Fruit fly (Drosophila melanogaster) whole organism, embryonic: ENCODE results near the gene CG17666.

ENCODE experiments used
- Ada2b ChIP-seq: fragments of 200-800 bp; sonication (Bioruptor generic); IDR thresholded peaks from 2 replicates; pipeline ENCODE4 v1.3.6; 2022; ENCODE audit warnings: missing biosample characterization, missing genetic modification characterization
- Adf1 ChIP-seq: fragments of 200-800 bp; sonication (Bioruptor generic); IDR thresholded peaks from 2 replicates; pipeline ENCODE4 v1.3.6; 2022; ENCODE audit warnings: missing biosample characterization, missing genetic modification characterization
- Atf6 ChIP-seq: fragments of 200-800 bp; sonication (Bioruptor generic); IDR thresholded peaks from 2 replicates; pipeline ENCODE4 v1.3.6; 2022; ENCODE audit warnings: missing biosample characterization, missing genetic modification characterization
- B-H1 ChIP-seq: fragments of 200-800 bp; sonication (Bioruptor generic); IDR thresholded peaks from 3 replicates; pipeline ENCODE4 v1.3.6; 2022; ENCODE audit warnings: missing biosample characterization, missing genetic modification characterization
- CG11696 ChIP-seq: fragments of 200-800 bp; sonication (Bioruptor generic); IDR thresholded peaks from 2 replicates; pipeline ENCODE4 v1.3.6; 2022; ENCODE audit warnings: missing biosample characterization, missing genetic modification characterization
- CG15479 ChIP-seq: fragments of 200-800 bp; sonication (Bioruptor generic); optimal IDR thresholded peaks from 3 replicates; lab custom pipeline; 2019; ENCODE audit warnings: missing biosample characterization, mild to moderate bottlenecking, missing genetic modification characterization, moderate library complexity
- CG18262 ChIP-seq: fragments of 200-800 bp; optimal IDR thresholded peaks from 3 replicates; lab custom pipeline; 2019; ENCODE audit warnings: missing biosample characterization, mild to moderate bottlenecking, missing genetic modification characterization, moderate library complexity
- CG18476 ChIP-seq: fragments of 200-800 bp; sonication (Bioruptor generic); optimal IDR thresholded peaks from 2 replicates; lab custom pipeline; 2016; ENCODE audit warnings: missing biosample characterization, mild to moderate bottlenecking, missing genetic modification characterization
- CG18764 ChIP-seq: fragments of 200-800 bp; sonication (Bioruptor generic); optimal IDR thresholded peaks from 3 replicates; lab custom pipeline; 2016; ENCODE audit warnings: missing biosample characterization, missing genetic modification characterization
- CG33557 ChIP-seq: fragments of 200-800 bp; sonication (Bioruptor generic); optimal IDR thresholded peaks from 2 replicates; lab custom pipeline; 2019; ENCODE audit warnings: missing biosample characterization, mild to moderate bottlenecking, missing genetic modification characterization, moderate library complexity
- CG4360 ChIP-seq: fragments of 200-800 bp; sonication (Bioruptor generic); IDR thresholded peaks from 2 replicates; pipeline ENCODE4 v1.3.6; 2022; ENCODE audit warnings: missing biosample characterization, missing genetic modification characterization
- CG4404 ChIP-seq: fragments of 200-800 bp; sonication (Bioruptor generic); IDR thresholded peaks from 2 replicates; pipeline ENCODE4 v1.3.6; 2022; ENCODE audit warnings: missing biosample characterization, missing genetic modification characterization
- CG4424 ChIP-seq: fragments of 200-800 bp; sonication (Bioruptor generic); optimal IDR thresholded peaks from 3 replicates; lab custom pipeline; 2016; ENCODE audit warnings: missing biosample characterization, missing genetic modification characterization
- CG7963 ChIP-seq: fragments of 200-800 bp; sonication (Bioruptor generic); IDR thresholded peaks from 3 replicates; pipeline ENCODE4 v1.3.6; 2022; ENCODE audit warnings: missing biosample characterization, missing genetic modification characterization; ENCODE audit not compliant: partially characterized antibody
- CG9609 ChIP-seq: fragments of 200-800 bp; sonication (Bioruptor generic); optimal IDR thresholded peaks from 3 replicates; lab custom pipeline; 2016; ENCODE audit warnings: missing biosample characterization, missing genetic modification characterization
- CG9727 ChIP-seq: fragments of 200-800 bp; sonication (Bioruptor generic); optimal IDR thresholded peaks from 3 replicates; lab custom pipeline; 2017; ENCODE audit warnings: missing biosample characterization, mild to moderate bottlenecking, missing genetic modification characterization
- Chrac-16 ChIP-seq: fragments of 200-800 bp; sonication (Bioruptor generic); optimal IDR thresholded peaks from 3 replicates; lab custom pipeline; 2016; ENCODE audit warnings: missing biosample characterization, missing genetic modification characterization
- Dad ChIP-seq: fragments of 200-800 bp; sonication (Bioruptor generic); optimal IDR thresholded peaks from 3 replicates; lab custom pipeline; 2016; ENCODE audit warnings: missing biosample characterization, missing genetic modification characterization
- E2f1 ChIP-seq: fragments of 200-800 bp; sonication (Bioruptor generic); IDR thresholded peaks from 2 replicates; pipeline ENCODE4 v1.3.6; 2022; ENCODE audit warnings: missing biosample characterization, missing genetic modification characterization
- E2f2 ChIP-seq: fragments of 200-800 bp; sonication (Bioruptor generic); IDR thresholded peaks from 2 replicates; pipeline ENCODE4 v1.3.6; 2022; ENCODE audit warnings: missing biosample characterization, missing genetic modification characterization
- Elba2 ChIP-seq: fragments of 200-800 bp; sonication (Bioruptor generic); optimal IDR thresholded peaks from 3 replicates; lab custom pipeline; 2016; ENCODE audit warnings: missing biosample characterization, missing genetic modification characterization
- Hand ChIP-seq: fragments of 200-800 bp; sonication (Bioruptor generic); optimal IDR thresholded peaks from 2 replicates; lab custom pipeline; 2017; ENCODE audit warnings: mild to moderate bottlenecking, missing biosample characterization, missing genetic modification reagents, missing genetic modification characterization
- Nf-YB ChIP-seq: fragments of 200-800 bp; sonication (Bioruptor generic); optimal IDR thresholded peaks from 3 replicates; lab custom pipeline; 2019; ENCODE audit warnings: missing biosample characterization, mild to moderate bottlenecking, missing genetic modification characterization, moderate library complexity
- Six4 ChIP-seq: fragments of 200-800 bp; sonication (Bioruptor generic); optimal IDR thresholded peaks from 2 replicates; lab custom pipeline; 2016; ENCODE audit warnings: missing biosample characterization, missing genetic modification characterization
- Stat92E ChIP-seq, 3 experiments: fragments of >200 bp in 2 of 3; fragments of 200-800 bp in 1 of 3; sonication (Bioruptor generic) in 1 of 3; optimal IDR thresholded peaks; 2 replicates each; lab custom pipeline; 2017 to 2019; ENCODE audit warnings: missing biosample characterization in 3 of 3, missing genetic modification characterization in 3 of 3, mild to moderate bottlenecking in 1 of 3, moderate library complexity in 1 of 3
- ato ChIP-seq: fragments of 200-800 bp; sonication (Bioruptor generic); IDR thresholded peaks from 2 replicates; pipeline ENCODE4 v1.3.6; 2022; ENCODE audit warnings: missing biosample characterization, missing genetic modification characterization; ENCODE audit not compliant: partially characterized antibody
- cas ChIP-seq: fragments of 200-800 bp; sonication (Bioruptor generic); IDR thresholded peaks from 2 replicates; pipeline ENCODE4 v1.3.6; 2022; ENCODE audit warnings: missing biosample characterization, missing genetic modification characterization
- cato ChIP-seq: fragments of 200-800 bp; sonication (Bioruptor generic); optimal IDR thresholded peaks from 2 replicates; lab custom pipeline; 2016; ENCODE audit warnings: missing biosample characterization, missing genetic modification characterization, borderline replicate concordance
- chif ChIP-seq, 2 experiments: fragments of 200-800 bp; sonication (Bioruptor generic); optimal IDR thresholded peaks; 3 replicates each; lab custom pipeline; 2016; ENCODE audit warnings: missing biosample characterization in 2 of 2, missing genetic modification characterization in 2 of 2
- danr ChIP-seq: fragments of 200-800 bp; sonication (Bioruptor generic); IDR thresholded peaks from 2 replicates; pipeline ENCODE4 v1.3.6; 2022; ENCODE audit warnings: missing biosample characterization, missing genetic modification characterization
- dimm ChIP-seq: fragments of 200-800 bp; sonication (Bioruptor generic); IDR thresholded peaks from 2 replicates; pipeline ENCODE4 v1.3.6; 2022; ENCODE audit warnings: missing biosample characterization, missing genetic modification characterization
- gfzf ChIP-seq: fragments of 200-800 bp; sonication (Bioruptor generic); optimal IDR thresholded peaks from 2 replicates; lab custom pipeline; 2016; ENCODE audit warnings: missing biosample characterization, mild to moderate bottlenecking, missing genetic modification characterization, moderate library complexity
- hbn ChIP-seq: fragments of 200-800 bp; sonication (Bioruptor generic); IDR thresholded peaks from 2 replicates; pipeline ENCODE4 v1.3.6; 2022; ENCODE audit warnings: missing biosample characterization, missing genetic modification characterization; ENCODE audit not compliant: partially characterized antibody
- kay ChIP-seq: fragments of 200-800 bp; sonication (Bioruptor generic); optimal IDR thresholded peaks from 2 replicates; lab custom pipeline; 2016; ENCODE audit warnings: missing biosample characterization, missing genetic modification characterization
- lbe ChIP-seq: fragments of 200-800 bp; sonication (Bioruptor generic); optimal IDR thresholded peaks from 2 replicates; lab custom pipeline; 2016; ENCODE audit warnings: missing biosample characterization, mild to moderate bottlenecking, missing genetic modification characterization
- mirr ChIP-seq: fragments of 200-800 bp; sonication (Bioruptor generic); optimal IDR thresholded peaks from 3 replicates; lab custom pipeline; 2018; ENCODE audit warnings: missing biosample characterization, mild to moderate bottlenecking, missing genetic modification characterization
- nmo ChIP-seq: fragments of 200-800 bp; sonication (Bioruptor generic); optimal IDR thresholded peaks from 2 replicates; lab custom pipeline; 2018; ENCODE audit warnings: missing biosample characterization, mild to moderate bottlenecking, missing genetic modification characterization, moderate library complexity
- pan ChIP-seq, 4 experiments: fragments of >200 bp in 3 of 4; fragments of 200-800 bp in 1 of 4; sonication (Bioruptor generic) in 1 of 4; optimal IDR thresholded peaks in 3 of 4; IDR thresholded peaks in 1 of 4; 2 replicates each; pipeline versions ENCODE4 v1.3.6 to Lab custom; 2017 to 2022; ENCODE audit warnings: missing biosample characterization in 2 of 4, missing genetic modification characterization in 2 of 4, mixed read lengths in 1 of 4
- phol ChIP-seq: fragments of 200-800 bp; sonication (Bioruptor generic); optimal IDR thresholded peaks from 3 replicates; lab custom pipeline; 2018; ENCODE audit warnings: missing biosample characterization, mild to moderate bottlenecking, missing genetic modification characterization, moderate library complexity
- rib ChIP-seq: fragments of 200-800 bp; sonication (Bioruptor generic); IDR thresholded peaks from 2 replicates; pipeline ENCODE4 v1.3.6; 2022; ENCODE audit warnings: missing biosample characterization, missing genetic modification characterization
- ro ChIP-seq: fragments of 200-800 bp; sonication (Bioruptor generic); IDR thresholded peaks from 2 replicates; pipeline ENCODE4 v1.3.6; 2022; ENCODE audit warnings: missing biosample characterization, missing genetic modification characterization
- slou ChIP-seq: fragments of 200-800 bp; sonication (Bioruptor generic); optimal IDR thresholded peaks from 3 replicates; lab custom pipeline; 2016; ENCODE audit warnings: missing biosample characterization, missing genetic modification characterization
- sna ChIP-seq: fragments of 200-800 bp; sonication (Bioruptor generic); IDR thresholded peaks from 2 replicates; pipeline ENCODE4 v1.3.6; 2022; ENCODE audit warnings: missing biosample characterization, missing genetic modification characterization; ENCODE audit not compliant: partially characterized antibody
- sob ChIP-seq: fragments of 200-800 bp; sonication (Bioruptor generic); IDR thresholded peaks from 2 replicates; pipeline ENCODE4 v1.3.6; 2022; ENCODE audit warnings: missing biosample characterization, missing genetic modification characterization
- sr ChIP-seq: fragments of 200-800 bp; sonication (Bioruptor generic); IDR thresholded peaks from 3 replicates; pipeline ENCODE4 v1.3.6; 2022; ENCODE audit warnings: missing biosample characterization, missing genetic modification characterization
- tup ChIP-seq: fragments of 200-800 bp; sonication (Bioruptor generic); optimal IDR thresholded peaks from 2 replicates; lab custom pipeline; 2016; ENCODE audit warnings: missing biosample characterization, mild to moderate bottlenecking, missing genetic modification characterization, moderate library complexity
- vnd ChIP-seq: fragments of 200-800 bp; sonication (Bioruptor generic); IDR thresholded peaks from 3 replicates; pipeline ENCODE4 v1.3.6; 2022; ENCODE audit warnings: missing biosample characterization, missing genetic modification characterization; ENCODE audit not compliant: partially characterized antibody
- zen ChIP-seq: fragments of 200-800 bp; sonication (Bioruptor generic); optimal IDR thresholded peaks from 3 replicates; lab custom pipeline; 2018; ENCODE audit warnings: missing biosample characterization, mild to moderate bottlenecking, missing genetic modification characterization, moderate library complexity
- zfh1 ChIP-seq: fragments of 200-800 bp; sonication (Bioruptor generic); IDR thresholded peaks from 3 replicates; pipeline ENCODE4 v1.3.6; 2022; ENCODE audit warnings: missing biosample characterization, missing genetic modification characterization

Gene CG17666

dm6 chr3L:12813907-12814306 is 32.8 kb downstream of the CG17666 start, which contains the start of the genes Sf3a2 and CG42588 (continued):
- TF ChIP-seq CG18476 (peak; percentile 39), CG4404 (peak; percentile 68), cas (GFP tag; lab: Robert Waterston, UW) (peak; percentile 40; the same call in 1 of the 2 replicates), gfzf (GFP tag; lab: Kevin White, UChicago) (peak; percentile 62), kay (GFP tag; lab: Kevin White, UChicago) (peak; percentile 29), Stat92E (GFP tag; optimal IDR thresholded peaks at IDR 0.05; lab: Kevin White, UChicago) (peak in 1 of 3 experiments; percentile 54), rib (GFP tag; lab: Robert Waterston, UW) (0 out of 2 replicates have a peak, but pooled peaks have one; percentile 24), CG4424 (GFP tag; lab: Kevin White, UChicago) (peak; percentile 50), phol (tag; lab: Kevin White, UChicago) (peak; percentile 76), Six4 (peak; percentile 29), nmo (peak; percentile 79), lbe (peak; percentile 39), tup (GFP tag; lab: Kevin White, UChicago) (no peak), CG15479 (no peak), B-H1 (GFP tag; lab: Robert Waterston, UW) (peak; percentile 44; the same call in 2 of the 3 replicates), Elba2 (peak; percentile 9), sob (peak; percentile 69; the same call in 1 of the 2 replicates), Chrac-16 (GFP tag; lab: Kevin White, UChicago) (peak; percentile 73), CG9727 (GFP tag; lab: Kevin White, UChicago) (peak; percentile 58), Adf1 (GFP tag; lab: Robert Waterston, UW) (peak; percentile 38; the same call in 1 of the 2 replicates), E2f1 (peak; percentile 63), hbn (peak; percentile 80), CG11696 (no peak), CG18262 (tag; lab: Kevin White, UChicago) (peak; percentile 60), Ada2b (GFP tag; lab: Robert Waterston, UW) (peak; percentile 58), Atf6 (GFP tag; lab: Robert Waterston, UW) (peak; percentile 76; the same call in 1 of the 2 replicates), sna (GFP tag; lab: Robert Waterston, UW) (peak; percentile 83), cato (peak; percentile 32), CG7963 (GFP tag; lab: Robert Waterston, UW) (peak; percentile 40; the same call in 1 of the 3 replicates), sr (GFP tag; lab: Robert Waterston, UW) (no peak), ato (GFP tag; lab: Robert Waterston, UW) (0 out of 2 replicates have a peak, but pooled peaks have one; percentile 29), dimm (GFP tag; lab: Robert Waterston, UW) (no peak), CG33557 (GFP tag; lab: Kevin White, UChicago) (peak; percentile 52), zen (tag; lab: Kevin White, UChicago) (peak; percentile 66), vnd (GFP tag; lab: Robert Waterston, UW) (peak; percentile 68), danr (GFP tag; lab: Robert Waterston, UW) (peak; percentile 34; the same call in 1 of the 2 replicates), CG4360 (GFP tag; lab: Robert Waterston, UW) (peak; percentile 62), CG18764 (peak; percentile 39), Nf-YB (GFP tag; lab: Kevin White, UChicago) (peak; percentile 2), chif (GFP tag; optimal IDR thresholded peaks at IDR 0.05; lab: Kevin White, UChicago) (peak in 1 of 2 experiments; percentile 9), zfh1 (peak; percentile 70), mirr (GFP tag; lab: Kevin White, UChicago) (no peak), CG9609 (peak; percentile 10), ro (GFP tag; lab: Robert Waterston, UW) (no peak), pan (optimal IDR thresholded peaks at IDR 0.05; lab: Kevin White, UChicago) (no peak), pan (GFP tag; optimal IDR thresholded peaks at IDR 0.05 in 1 of 2, IDR thresholded peaks at IDR 0.05 in 1 of 2) (peak in 1 of 2 experiments; percentile 78), Hand (GFP tag; lab: Kevin White, UChicago) (no peak), slou (GFP tag; lab: Kevin White, UChicago) (peak; percentile 36), Dad (GFP tag; lab: Kevin White, UChicago) (peak; percentile 45), E2f2 (GFP tag; lab: Robert Waterston, UW) (peak; percentile 66)
